Worm (Caenorhabditis elegans) whole organism, young adult: ENCODE data around the gene C29F9.6.

ENCODE experiments used
- nhr-90 ChIP-seq: sonication (generic microtip); optimal IDR thresholded peaks from 2 replicates; lab custom pipeline; 2016; ENCODE audit warnings: missing genotype, mild to moderate bottlenecking, missing genetic modification characterization, missing compliant biosample characterization
- zfh-2 ChIP-seq: fragments of 200-800 bp; sonication (Bioruptor generic); conservative IDR thresholded peaks from 2 replicates; pipeline ENCODE4 v1.3.6; 2022; ENCODE audit warnings: missing genetic modification reagents, missing genetic modification characterization, missing compliant biosample characterization

DNA sequence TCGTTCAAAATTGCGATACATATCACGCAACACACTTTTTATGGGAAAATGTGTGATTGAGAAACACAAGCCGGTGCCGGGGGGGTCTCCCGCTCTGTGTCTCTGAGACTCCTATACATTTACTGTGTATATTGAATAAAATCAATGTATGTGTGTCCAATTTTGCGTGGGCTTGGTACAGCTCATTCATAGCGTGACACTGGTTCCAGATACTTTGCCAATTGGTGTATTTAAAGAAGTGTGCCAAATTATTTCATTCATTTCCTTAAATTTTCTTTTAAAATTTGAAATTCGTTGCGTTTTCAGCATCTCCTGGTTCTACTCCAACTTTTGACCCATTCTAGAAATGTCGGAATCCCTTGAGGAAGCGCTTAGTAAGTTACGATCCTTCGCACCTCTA is 2.5 kb downstream of the C29F9.6 start, which contains the start of gene C29F9.5:
- TF ChIP-seq zfh-2 (GFP tag; lab: Robert Waterston, UW) (no peak), nhr-90 (tag; lab: Kevin White, UChicago) (no peak)
